Fruit fly (Drosophila melanogaster) whole organism, larva: ENCODE results near the gene CG43401.
A peak's percentile ranks its signal among the peaks of the same experiment; 100 is the strongest.

Experiments used
- noc ChIP-seq: fragments of 200-800 bp; sonication (Bioruptor generic); optimal IDR thresholded peaks from 3 replicates; lab custom pipeline; 2019; ENCODE audit warnings: missing biosample characterization, mild to moderate bottlenecking, missing genetic modification characterization, moderate library complexity

The CG43401 gene

DNA sequence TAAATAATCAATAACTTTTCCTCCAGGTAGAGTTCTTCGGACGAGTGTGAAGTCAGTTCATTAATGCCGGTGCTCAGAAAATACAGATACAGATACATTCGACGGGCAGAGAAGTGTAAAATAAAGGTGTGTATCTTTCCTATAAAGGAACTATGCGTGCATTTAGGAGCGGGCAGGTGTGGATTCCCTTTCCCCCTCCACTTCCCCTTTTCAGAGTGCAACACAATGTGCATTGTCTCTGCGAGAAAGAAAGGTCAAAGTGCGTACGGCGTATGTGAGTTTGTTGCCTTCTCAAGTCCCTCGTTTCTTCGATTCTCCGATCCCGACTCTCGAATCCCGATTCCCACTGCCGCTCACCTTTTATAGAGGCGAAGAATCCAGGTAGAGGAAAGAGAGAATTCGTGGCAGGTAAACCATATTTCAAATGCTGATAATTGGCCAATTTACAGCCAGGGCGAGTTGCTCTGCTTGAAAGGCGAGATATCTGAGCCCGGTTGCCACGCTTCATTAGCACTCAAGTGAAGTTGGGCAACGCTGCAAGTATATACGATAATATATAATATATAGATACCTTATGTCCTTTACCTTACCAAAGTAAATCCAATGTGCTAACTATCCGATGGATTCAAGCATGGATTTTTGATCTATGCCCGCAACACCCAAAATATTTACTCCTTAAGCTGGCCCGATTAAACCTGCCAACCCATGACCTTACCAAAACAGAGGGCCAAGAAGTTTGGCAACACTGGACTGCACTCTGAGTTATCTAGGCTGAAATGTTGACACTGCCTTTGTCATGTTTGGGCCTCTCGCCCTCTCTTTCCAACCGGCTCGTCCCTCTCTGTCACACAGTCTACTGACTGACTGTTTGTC lies 6.6 kb upstream of the CG43401 start:
- TF ChIP-seq noc (tag; lab: Kevin White, UChicago) = no peak

DNA sequence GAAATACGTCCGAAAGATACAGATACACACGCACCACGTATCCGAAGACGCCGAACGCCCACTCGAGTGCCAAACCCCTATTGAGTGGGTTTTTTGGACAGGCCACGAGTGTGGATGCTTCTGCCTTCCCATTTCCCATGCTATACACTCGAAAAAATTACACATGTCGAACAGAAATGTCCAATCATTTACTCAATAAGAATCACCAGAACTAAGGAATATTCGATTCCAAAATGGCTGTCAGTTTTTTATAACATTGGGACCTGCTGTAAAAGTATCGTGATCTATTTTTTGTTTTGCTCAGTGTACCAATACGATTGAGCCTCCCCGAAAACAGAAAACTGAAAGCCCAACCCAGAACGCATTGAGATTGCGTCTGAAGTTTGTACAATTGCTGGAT lies 5.5 kb upstream of the CG43401 start:
- no peak for TF ChIP-seq noc (tag; lab: Kevin White, UChicago)

DNA sequence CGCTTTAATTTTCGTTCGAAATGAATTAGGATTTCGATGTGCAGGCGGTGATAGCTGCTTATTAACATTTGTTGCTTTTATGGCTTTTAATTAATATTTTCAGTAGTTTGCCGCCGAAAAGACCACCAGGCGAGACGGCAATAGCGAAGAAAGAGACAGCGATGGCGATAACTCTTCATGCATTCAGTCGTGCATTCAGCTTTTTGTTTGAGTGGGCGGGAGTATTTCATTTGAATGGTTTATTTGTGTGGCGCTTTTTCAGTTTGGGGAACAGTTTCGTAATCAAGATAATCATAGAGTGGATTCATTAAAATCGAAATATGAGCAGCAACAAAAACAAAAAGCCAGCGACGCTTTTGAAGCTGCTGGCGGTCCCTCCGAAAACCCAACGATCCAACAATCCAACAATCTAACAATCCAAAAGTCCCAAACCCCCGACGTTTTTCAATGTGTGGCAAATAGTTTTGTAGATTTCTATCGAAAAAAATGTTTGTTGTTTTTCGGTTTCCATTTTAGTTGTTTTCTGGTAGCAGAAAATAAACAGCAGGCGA lies 4.4 kb upstream of the CG43401 start:
- no peak for TF ChIP-seq noc (tag; lab: Kevin White, UChicago)

DNA sequence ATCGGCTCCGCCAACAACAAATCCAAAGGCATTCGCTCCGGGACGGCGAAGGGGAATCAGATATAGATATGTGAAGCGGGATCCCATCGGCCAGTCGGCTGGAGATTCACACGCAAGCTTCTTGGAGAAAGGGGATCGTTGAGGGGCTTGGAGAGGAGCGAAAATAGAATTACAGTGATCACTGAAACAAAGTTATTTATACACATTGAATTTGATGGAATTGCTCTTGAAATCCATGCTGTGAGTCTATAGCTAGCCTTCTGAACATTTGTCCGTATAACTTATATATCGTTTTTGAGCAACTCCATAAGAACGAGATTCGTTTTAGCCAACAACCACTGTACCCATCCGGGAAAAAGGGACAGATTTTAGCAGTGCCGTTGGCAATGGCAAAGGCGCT lies 3.5 kb upstream of the CG43401 start:
- TF ChIP-seq noc (tag; lab: Kevin White, UChicago) = peak; percentile 37

DNA sequence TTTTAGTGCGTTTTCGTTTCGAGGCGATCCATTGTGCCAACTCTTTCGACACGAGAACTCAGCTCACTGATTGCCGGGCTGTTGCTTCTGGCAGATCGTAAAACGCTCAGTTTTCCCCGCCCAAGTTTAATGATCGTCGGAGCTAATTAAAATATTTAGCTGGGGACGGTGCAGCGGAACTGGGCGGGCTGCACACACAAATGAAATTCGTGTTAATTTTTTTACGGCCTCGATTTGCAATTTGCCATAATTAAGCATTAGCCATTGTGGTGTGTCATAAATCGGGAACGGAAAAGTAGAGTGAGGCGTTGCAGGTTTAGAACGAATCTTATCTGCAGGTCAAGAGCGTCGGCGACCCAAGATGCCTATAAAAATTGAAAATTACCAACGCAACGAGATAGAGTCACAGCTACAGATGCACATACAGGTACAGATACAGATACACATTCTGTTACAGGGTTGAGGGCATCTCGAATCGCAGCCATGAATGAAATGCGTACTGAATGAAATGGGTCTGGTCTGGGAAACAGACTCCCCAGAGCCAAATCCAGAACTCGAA lies 2.4 kb upstream of the CG43401 start:
- no peak for TF ChIP-seq noc (tag; lab: Kevin White, UChicago)

DNA sequence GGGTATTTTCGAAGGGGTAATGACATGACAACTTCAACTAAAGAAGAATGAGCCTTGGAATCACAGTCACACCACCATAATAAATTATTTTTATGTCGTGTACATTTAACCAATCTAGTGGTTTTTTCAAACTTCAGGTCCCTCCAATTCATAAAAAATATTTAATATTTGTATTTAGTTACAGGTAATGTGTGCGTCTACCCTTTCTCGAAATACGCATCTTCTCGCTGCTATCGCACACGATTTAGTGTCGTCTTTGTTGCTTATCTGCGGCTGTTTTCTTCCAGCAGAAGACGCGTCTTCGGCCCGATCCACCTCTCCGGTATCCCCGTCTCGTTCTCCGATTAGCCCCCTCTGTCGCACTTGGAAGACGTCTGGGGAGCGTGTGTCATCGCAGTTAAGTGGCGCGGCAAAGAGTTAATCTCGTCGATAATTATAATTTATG lies 1.4 kb upstream of the CG43401 start:
- TF ChIP-seq noc (tag; lab: Kevin White, UChicago) = no peak

DNA sequence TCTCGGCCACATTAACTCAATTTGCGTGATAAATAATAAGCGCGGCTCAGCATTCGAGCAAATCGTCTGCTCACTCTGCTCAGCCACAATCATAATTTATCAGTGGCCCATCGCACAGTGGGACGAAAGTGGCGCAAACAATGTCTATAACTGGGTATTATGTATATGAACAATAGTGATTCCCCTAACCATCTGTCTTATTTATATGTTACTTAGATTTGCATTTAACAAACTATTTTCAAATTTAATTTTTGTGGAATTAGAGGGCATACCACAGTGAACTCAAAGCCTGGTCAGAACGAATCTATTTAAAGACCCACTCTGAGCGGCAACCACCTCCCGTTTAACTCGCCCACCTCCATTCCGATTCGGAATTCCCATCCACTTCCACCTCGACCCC lies 482 bp upstream of the CG43401 start:
- TF ChIP-seq noc (tag; lab: Kevin White, UChicago) = no peak

DNA sequence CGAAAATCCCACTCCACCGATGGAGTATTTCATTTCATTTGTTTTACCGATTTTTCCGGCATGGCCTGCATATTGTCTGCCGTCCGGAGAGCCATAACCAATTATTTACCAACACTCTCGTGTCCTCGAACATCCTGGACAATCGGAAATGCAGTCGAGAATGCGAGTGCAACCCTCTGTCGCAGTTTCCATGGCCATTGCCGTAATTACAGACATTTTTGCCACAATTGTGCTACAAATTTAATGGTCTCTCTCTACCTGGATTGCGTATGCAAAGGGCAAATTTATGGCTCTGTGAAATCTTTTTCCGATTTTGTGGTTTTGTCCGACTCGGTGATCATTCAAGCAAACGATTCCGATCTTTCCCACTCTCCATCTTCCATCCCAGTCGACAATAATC lies 1.3 kb downstream of the CG43401 start:
- TF ChIP-seq noc (tag; lab: Kevin White, UChicago) = no peak

DNA sequence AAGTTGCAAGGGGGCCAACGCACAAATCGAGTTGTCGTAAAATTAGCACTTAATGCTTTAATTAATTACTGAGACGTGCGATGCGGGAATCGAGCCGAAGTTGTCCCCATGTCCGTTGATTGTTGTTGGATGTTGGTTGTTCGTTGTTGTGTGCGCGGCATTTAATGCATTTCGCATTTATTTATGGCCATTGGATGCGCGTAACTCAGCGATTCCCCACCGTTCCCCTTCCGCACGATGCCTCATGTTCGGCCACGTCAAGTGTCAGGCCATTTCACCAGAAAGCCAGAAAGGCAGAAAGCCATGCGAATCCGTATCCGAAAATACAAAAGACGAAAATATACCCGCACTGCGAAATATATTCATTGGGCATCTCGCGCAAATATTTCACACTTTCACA lies 3.2 kb downstream of the CG43401 start:
- no peak for TF ChIP-seq noc (tag; lab: Kevin White, UChicago)

DNA sequence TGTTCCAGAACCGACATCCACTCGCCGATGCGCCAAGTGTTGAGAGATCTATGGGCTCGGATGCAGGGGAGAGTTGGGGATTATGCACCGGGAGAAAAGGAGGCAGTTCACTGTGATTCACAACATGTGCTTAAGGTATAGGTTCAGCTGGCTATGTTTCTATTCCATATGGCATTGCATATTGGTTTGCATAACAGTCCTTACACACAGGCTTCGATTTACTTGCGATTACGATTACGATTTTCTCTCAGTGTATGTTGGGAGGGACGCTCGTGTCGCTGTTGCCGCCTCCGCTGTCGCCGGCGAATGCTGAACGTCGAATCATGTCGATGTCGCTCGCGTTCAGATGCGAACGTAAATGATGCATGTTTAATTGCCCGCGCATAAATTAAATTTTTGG lies 5.5 kb downstream of the CG43401 start:
- no peak for TF ChIP-seq noc (tag; lab: Kevin White, UChicago)

DNA sequence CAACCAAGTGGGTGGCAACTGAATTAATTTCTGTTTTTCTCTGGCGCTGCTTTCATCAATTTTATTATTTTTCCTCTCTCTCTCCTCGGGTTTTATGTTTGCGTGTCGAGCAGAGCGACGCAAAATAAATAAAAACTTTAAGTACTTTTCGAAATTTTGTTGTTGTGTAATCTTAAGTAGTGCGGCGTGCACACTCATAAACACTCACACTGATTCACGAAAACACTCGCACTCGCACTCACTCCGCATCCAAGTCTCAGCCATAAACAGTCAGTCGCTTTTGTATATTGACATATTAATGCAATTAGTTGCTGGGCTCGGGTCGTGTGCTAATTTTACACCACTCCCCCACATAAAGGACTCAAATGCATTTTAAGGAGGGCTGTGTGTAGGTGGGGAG lies 6.7 kb downstream of the CG43401 start:
- TF ChIP-seq noc (tag; lab: Kevin White, UChicago) = no peak

DNA sequence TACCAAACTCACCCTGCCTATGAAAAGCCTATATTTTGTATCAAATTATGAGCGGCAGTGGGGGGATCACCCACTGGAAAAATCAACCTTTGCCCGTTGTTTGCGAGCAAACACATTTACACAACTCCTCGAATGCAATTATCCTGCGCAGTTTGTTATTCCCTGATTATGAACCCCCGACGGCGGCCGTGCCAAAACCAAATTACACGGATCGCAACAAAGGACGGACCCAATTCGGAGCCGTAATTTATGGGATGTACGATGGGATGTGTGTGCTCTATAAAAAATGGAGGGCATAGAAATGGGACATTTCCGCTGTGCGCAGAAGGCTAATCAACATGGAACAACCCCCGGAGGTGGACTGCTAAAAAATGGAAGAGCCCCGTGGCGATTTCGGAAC lies 7.2 kb downstream of the CG43401 start:
- no peak for TF ChIP-seq noc (tag; lab: Kevin White, UChicago)

DNA sequence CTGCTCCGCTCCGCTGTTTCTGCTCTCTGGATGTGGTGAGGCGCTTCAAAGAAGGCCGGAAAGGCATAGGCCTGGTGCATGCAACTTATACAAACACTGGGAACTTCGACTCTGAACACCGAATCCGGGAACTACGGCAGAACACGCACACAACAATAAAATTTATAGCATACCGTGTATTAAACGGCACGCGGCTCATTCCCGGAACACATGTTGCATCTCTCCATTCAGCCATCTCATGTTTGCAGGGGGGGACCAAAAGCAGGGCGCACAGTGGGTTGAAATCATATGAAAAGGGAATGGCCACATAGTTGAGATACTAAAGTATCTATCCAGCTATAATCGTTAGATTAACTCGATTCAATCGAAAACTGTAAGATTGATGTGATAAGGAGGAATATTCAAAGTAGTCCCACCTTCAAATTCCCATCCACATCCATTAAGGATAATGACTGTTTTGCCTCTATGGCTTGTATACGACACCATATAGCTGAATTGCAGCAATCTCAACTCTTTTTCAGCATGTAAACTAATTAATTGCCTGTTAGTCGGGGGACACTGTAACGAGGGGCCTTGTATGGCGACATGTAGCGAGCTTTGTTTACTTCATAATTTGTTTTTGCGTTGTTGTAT lies 11.6 kb downstream of the CG43401 start:
- no peak for TF ChIP-seq noc (tag; lab: Kevin White, UChicago)

DNA sequence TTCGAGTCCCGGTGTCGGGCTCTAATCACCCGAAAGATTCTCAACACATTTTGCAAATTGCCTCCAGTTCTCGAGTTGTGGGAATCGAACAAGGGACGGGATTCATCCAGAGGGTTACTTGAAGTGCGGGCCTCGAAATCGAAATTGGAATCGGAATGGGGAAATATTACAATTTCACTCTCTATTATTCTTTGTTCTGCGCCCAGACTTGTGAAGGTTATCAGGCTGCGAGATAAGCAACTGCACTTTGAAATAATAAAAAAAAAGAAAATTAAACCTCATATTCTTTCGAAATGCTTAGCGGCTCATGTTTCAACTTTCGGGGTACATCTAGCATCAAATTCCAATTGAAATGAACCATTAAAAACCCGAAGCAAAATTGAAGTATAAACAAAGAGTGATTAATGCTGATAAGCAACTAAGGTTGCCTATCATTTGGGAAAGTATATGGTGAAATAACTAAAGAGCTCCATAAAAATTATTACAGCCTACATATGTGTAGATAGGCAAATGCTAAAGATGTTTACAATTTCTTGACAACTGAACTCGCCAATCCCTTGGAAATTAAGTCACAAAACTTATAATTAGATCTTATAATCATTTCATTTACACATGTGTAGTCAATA lies 13.9 kb downstream of the CG43401 start, which contains the start of gene CG43402:
TSS of gene CG43402 (plus strand) at position 576 of the 626 bp plus-strand sequence.
- no peak for TF ChIP-seq noc (tag; lab: Kevin White, UChicago)

DNA sequence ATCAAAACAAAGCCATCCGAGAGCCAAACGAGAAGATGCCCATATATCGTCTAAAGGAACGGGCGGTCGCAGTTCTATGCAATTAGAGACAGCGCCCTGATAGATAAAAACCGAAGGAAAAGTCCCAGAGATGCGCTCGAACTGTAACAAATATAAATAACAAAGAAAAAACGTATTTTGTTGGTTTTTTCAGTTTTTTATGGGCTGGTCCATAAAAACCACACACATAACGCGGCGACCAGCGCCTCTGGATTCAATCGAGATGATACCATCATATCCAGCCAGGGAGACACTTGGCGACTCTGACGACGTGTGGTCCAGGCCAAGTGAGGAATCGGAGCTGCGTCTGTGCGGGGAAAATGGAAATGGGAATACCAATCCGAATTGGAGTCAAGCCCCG lies 15.2 kb downstream of the CG43401 start:
- no peak for TF ChIP-seq noc (tag; lab: Kevin White, UChicago)

DNA sequence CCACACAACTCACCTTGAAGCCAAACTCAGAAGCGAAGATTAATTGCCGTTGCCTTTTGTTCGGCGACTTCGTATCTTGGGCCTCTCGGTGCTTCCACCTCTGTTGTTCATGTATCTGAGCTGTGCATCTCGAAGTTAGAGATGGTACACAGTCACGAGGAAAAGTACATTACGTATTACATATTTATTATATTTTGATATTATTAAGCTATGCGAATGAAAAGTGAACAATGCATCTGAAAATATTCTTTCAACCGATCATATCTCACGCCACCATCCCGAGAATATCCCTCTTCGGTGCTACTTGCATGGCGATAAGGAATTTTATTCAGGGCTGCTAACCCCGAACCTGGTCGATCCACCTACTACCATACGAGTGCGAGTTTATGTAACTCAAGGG lies 16.8 kb downstream of the CG43401 start:
- no peak for TF ChIP-seq noc (tag; lab: Kevin White, UChicago)
